Fruit fly (Drosophila melanogaster): ENCODE results near the gene twit.
A peak's percentile ranks its signal among the peaks of the same experiment; 100 is the strongest.

twit gene

dm6 chr2L:20885889-20886507 is 33.6 kb downstream of the twit start:
- TF ChIP-seq CG1620 (GFP tag; optimal IDR thresholded peaks at IDR 0.05) (no peak), Clk (GFP tag; optimal IDR thresholded peaks at IDR 0.05) (no peak), tj (GFP tag; optimal IDR thresholded peaks at IDR 0.05) (no peak), cic (GFP tag; optimal IDR thresholded peaks at IDR 0.05) (peak; percentile 93), Mnt (GFP tag; optimal IDR thresholded peaks at IDR 0.05) (peak; percentile 65), kay (GFP tag; ENCODE audit: borderline replicate concordance) (peak; percentile 90), CG5204 (GFP tag; optimal IDR thresholded peaks at IDR 0.05) (no peak), toe (GFP tag; optimal IDR thresholded peaks at IDR 0.05) (no peak), CG12768 (GFP tag; optimal IDR thresholded peaks at IDR 0.05) (no peak), CG14711 (tag; optimal IDR thresholded peaks at IDR 0.05) (no peak), CG33017 (tag; optimal IDR thresholded peaks at IDR 0.05) (peak; percentile 2), Crg-1 (GFP tag; optimal IDR thresholded peaks at IDR 0.05) (no peak), CG7101 (tag; optimal IDR thresholded peaks at IDR 0.05) (no peak), ovo (GFP tag; optimal IDR thresholded peaks at IDR 0.05) (no peak), pad (GFP tag; optimal IDR thresholded peaks at IDR 0.05) (peak; percentile 23), CG7045 (GFP tag; optimal IDR thresholded peaks at IDR 0.05) (no peak), CG11617 (GFP tag; optimal IDR thresholded peaks at IDR 0.05) (peak; percentile 30), Hr96 (GFP tag; optimal IDR thresholded peaks at IDR 0.05) (no peak), bab1 (GFP tag; optimal IDR thresholded peaks at IDR 0.05) (peak; percentile 13), cnc (optimal IDR thresholded peaks at IDR 0.05) (no peak)

DNA sequence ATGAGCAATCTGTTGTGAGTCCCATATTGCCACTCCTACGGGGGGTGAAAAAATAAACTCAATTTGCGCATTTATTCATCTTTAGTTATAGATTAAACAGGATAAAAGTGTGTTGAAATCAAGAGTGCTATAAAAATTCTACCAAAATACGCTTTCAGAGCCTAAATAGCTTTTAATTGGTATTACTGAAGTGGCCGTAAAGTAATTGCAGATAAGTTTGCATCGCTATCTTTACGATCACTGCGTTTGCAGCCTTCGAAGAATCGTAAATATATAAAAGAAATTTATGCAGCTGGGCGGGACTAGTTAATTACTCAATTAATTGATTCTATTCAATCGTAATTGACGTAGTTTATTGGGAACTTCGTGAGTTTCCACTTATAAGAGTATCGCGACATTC is 34.9 kb downstream of the twit start:
- peak; percentile 61 for TF ChIP-seq CG33017 (tag; optimal IDR thresholded peaks at IDR 0.05)
- peak; percentile 29 for TF ChIP-seq pad (GFP tag; optimal IDR thresholded peaks at IDR 0.05)
- TF ChIP-seq Crg-1 (GFP tag; optimal IDR thresholded peaks at IDR 0.05), result no peak
- TF ChIP-seq CG7045 (GFP tag; optimal IDR thresholded peaks at IDR 0.05), result no peak
- no peak for TF ChIP-seq toe (GFP tag; optimal IDR thresholded peaks at IDR 0.05)
- TF ChIP-seq Clk (GFP tag; optimal IDR thresholded peaks at IDR 0.05), result no peak
- TF ChIP-seq CG12768 (GFP tag; optimal IDR thresholded peaks at IDR 0.05), result no peak
- peak; percentile 23 for TF ChIP-seq cic (GFP tag; optimal IDR thresholded peaks at IDR 0.05)
- peak; percentile 11 for TF ChIP-seq CG14711 (tag; optimal IDR thresholded peaks at IDR 0.05)
- no peak for TF ChIP-seq tj (GFP tag; optimal IDR thresholded peaks at IDR 0.05)
- no peak for TF ChIP-seq cnc (optimal IDR thresholded peaks at IDR 0.05)
- no peak for TF ChIP-seq CG5204 (GFP tag; optimal IDR thresholded peaks at IDR 0.05)
- no peak for TF ChIP-seq Hr96 (GFP tag; optimal IDR thresholded peaks at IDR 0.05)
- TF ChIP-seq CG7101 (tag; optimal IDR thresholded peaks at IDR 0.05), result peak; percentile 58

DNA sequence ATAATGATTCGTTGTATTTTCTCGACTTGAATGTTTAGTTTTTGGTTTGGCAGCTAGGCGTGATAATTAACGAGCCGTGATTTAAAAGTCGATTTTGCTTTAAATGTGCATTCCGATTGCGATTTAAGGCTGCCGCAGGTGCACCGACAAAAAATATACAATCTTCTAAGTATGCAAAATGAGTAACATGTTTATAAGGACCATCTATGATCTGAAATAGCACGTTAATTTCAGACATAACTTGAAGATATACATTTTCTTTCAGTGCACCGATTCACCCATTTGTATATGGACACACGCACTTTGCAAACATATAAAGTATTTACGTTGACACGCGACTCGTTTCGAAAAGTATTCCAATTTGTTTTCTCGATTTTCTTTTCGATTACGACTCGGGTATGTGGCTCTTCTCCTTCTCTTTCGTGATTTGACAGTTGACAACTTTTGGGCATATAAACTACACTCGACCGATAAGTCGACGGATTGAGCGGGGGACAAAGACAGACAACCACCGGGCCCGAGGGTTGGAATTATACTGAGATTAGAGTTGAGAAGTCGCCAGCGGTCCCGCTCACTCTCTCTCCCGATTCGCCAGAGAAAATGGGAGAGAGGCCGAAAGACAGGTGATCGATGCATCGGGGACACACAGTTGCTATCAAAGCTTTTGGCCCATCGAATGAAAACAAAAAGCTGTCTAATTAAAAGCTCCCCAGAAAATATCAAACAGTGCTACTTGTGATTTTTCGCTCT is 37.7 kb downstream of the twit start:
- TF ChIP-seq tj (GFP tag; optimal IDR thresholded peaks at IDR 0.05), result no peak
- no peak for TF ChIP-seq ovo (GFP tag; optimal IDR thresholded peaks at IDR 0.05)
- no peak for TF ChIP-seq kay (GFP tag; ENCODE audit: borderline replicate concordance)
- TF ChIP-seq Mnt (GFP tag; optimal IDR thresholded peaks at IDR 0.05), result no peak
- TF ChIP-seq CG7101 (tag; optimal IDR thresholded peaks at IDR 0.05), result peak; percentile 10
- TF ChIP-seq CG5204 (GFP tag; optimal IDR thresholded peaks at IDR 0.05), result no peak
- TF ChIP-seq toe (GFP tag; optimal IDR thresholded peaks at IDR 0.05), result no peak
- TF ChIP-seq CG33017 (tag; optimal IDR thresholded peaks at IDR 0.05), result no peak
- peak; percentile 70 for TF ChIP-seq CG12768 (GFP tag; optimal IDR thresholded peaks at IDR 0.05)
- no peak for TF ChIP-seq CG7045 (GFP tag; optimal IDR thresholded peaks at IDR 0.05)
- TF ChIP-seq cic (GFP tag; optimal IDR thresholded peaks at IDR 0.05), result peak; percentile 42
- no peak for TF ChIP-seq Clk (GFP tag; optimal IDR thresholded peaks at IDR 0.05)
- TF ChIP-seq Hr96 (GFP tag; optimal IDR thresholded peaks at IDR 0.05), result no peak
- TF ChIP-seq bab1 (GFP tag; optimal IDR thresholded peaks at IDR 0.05), result no peak
- TF ChIP-seq CG1620 (GFP tag; optimal IDR thresholded peaks at IDR 0.05), result no peak
- TF ChIP-seq CG11617 (GFP tag; optimal IDR thresholded peaks at IDR 0.05), result no peak

dm6 chr2L:20891188-20891587 is 38.8 kb downstream of the twit start:
- TF ChIP-seq CG14711 (tag; optimal IDR thresholded peaks at IDR 0.05), result peak; percentile 92
- no peak for TF ChIP-seq kay (GFP tag; ENCODE audit: borderline replicate concordance)

dm6 chr2L:20896681-20897341 is 44.4 kb downstream of the twit start:
- TF ChIP-seq tj (GFP tag; optimal IDR thresholded peaks at IDR 0.05) (peak; percentile 4), ovo (GFP tag; optimal IDR thresholded peaks at IDR 0.05) (no peak), CG7101 (tag; optimal IDR thresholded peaks at IDR 0.05) (peak; percentile 19), pad (GFP tag; optimal IDR thresholded peaks at IDR 0.05) (no peak), CG14711 (tag; optimal IDR thresholded peaks at IDR 0.05) (no peak), Mnt (GFP tag; optimal IDR thresholded peaks at IDR 0.05) (peak; percentile 37), CG7045 (GFP tag; optimal IDR thresholded peaks at IDR 0.05) (peak; percentile 37), Crg-1 (GFP tag; optimal IDR thresholded peaks at IDR 0.05) (peak; percentile 52), CG33017 (tag; optimal IDR thresholded peaks at IDR 0.05) (peak; percentile 31), kay (GFP tag; ENCODE audit: borderline replicate concordance) (peak; percentile 76), CG5204 (GFP tag; optimal IDR thresholded peaks at IDR 0.05) (no peak)
